Worm (Caenorhabditis elegans) whole organism, L3 larva: ENCODE results near the gene spds-1.

Experiments used
- ama-1 ChIP-seq: fragments of 150-350 bp; optimal IDR thresholded peaks from 2 replicates; lab custom pipeline; 2018
- ceh-28 ChIP-seq: fragments of 150-350 bp; optimal IDR thresholded peaks from 2 replicates; lab custom pipeline; 2014; ENCODE audit warnings: missing biosample characterization, missing genetic modification reagents, missing genetic modification characterization
- ceh-9 ChIP-seq: sonication (generic microtip); optimal IDR thresholded peaks from 2 replicates; lab custom pipeline; 2018; ENCODE audit warnings: missing biosample characterization, missing genetic modification characterization
- egl-5 ChIP-seq: fragments of 150-350 bp; optimal IDR thresholded peaks from 2 replicates; lab custom pipeline; 2017; ENCODE audit warnings: missing biosample characterization, missing genetic modification reagents, missing genetic modification characterization, inconsistent platforms
- fkh-10 ChIP-seq: sonication (generic microtip); optimal IDR thresholded peaks from 2 replicates; lab custom pipeline; 2017; ENCODE audit warnings: missing biosample characterization, missing genetic modification reagents, missing genetic modification characterization
- fkh-2 ChIP-seq: fragments of 150-350 bp; optimal IDR thresholded peaks from 2 replicates; lab custom pipeline; 2014; ENCODE audit warnings: missing biosample characterization, missing genetic modification reagents, missing genetic modification characterization
- lin-39 ChIP-seq: fragments of 150-350 bp; optimal IDR thresholded peaks from 2 replicates; lab custom pipeline; 2018; ENCODE audit warnings: missing biosample characterization, missing genetic modification reagents, missing genetic modification characterization
- nhr-11 ChIP-seq: fragments of 150-350 bp; optimal IDR thresholded peaks from 2 replicates; lab custom pipeline; 2014; ENCODE audit warnings: missing biosample characterization, missing genetic modification characterization
- nhr-23 ChIP-seq: fragments of 150-350 bp; optimal IDR thresholded peaks from 2 replicates; lab custom pipeline; 2014; ENCODE audit warnings: missing biosample characterization, missing genetic modification reagents, missing genetic modification characterization
- nhr-237 ChIP-seq: fragments of 150-350 bp; optimal IDR thresholded peaks from 2 replicates; lab custom pipeline; 2014; ENCODE audit warnings: missing biosample characterization, missing genetic modification characterization
- nhr-76 ChIP-seq: fragments of 150-350 bp; sonication (generic microtip); optimal IDR thresholded peaks from 5 replicates; lab custom pipeline; 2014; ENCODE audit warnings: missing biosample characterization, missing genetic modification characterization
- pha-4 ChIP-seq: fragments of 150-350 bp; optimal IDR thresholded peaks from 2 replicates; lab custom pipeline; 2014; ENCODE audit warnings: missing biosample characterization, missing genetic modification reagents, missing genetic modification characterization
- ztf-11 ChIP-seq: fragments of 150-350 bp; optimal IDR thresholded peaks from 2 replicates; lab custom pipeline; 2014; ENCODE audit warnings: missing biosample characterization, missing genetic modification characterization

ce11 chrII:12764476-12764875 lies 42.2 kb upstream of the spds-1 start:
- no peak for TF ChIP-seq fkh-10 (GFP tag; lab: Kevin White, UChicago)
- TF ChIP-seq nhr-76 (tag; lab: Kevin White, UChicago), result no peak
- no peak for TF ChIP-seq nhr-23
- no peak for TF ChIP-seq ceh-9 (tag; lab: Kevin White, UChicago)
- TF ChIP-seq ama-1 (lab: Kevin White, UChicago), result no peak
- TF ChIP-seq fkh-2 (tag; lab: Kevin White, UChicago), result no peak
- TF ChIP-seq nhr-237 (tag; lab: Kevin White, UChicago), result no peak
- no peak for TF ChIP-seq pha-4 (tag; lab: Kevin White, UChicago)
- no peak for TF ChIP-seq egl-5 (tag; lab: Kevin White, UChicago)
- no peak for TF ChIP-seq ztf-11 (tag; lab: Kevin White, UChicago)
- no peak for TF ChIP-seq nhr-11 (tag; lab: Kevin White, UChicago)
- no peak for TF ChIP-seq ceh-28 (tag; lab: Kevin White, UChicago)
- no peak for TF ChIP-seq lin-39
